Worm (Caenorhabditis elegans) whole organism, L2 larva: Measurements from ENCODE around the gene F38B7.2.

Source experiments
- C34F6.9 ChIP-seq: fragments of 150-350 bp; optimal IDR thresholded peaks from 2 replicates; lab custom pipeline; 2014; ENCODE audit warnings: missing biosample characterization, missing genetic modification characterization
- F13H6.1 ChIP-seq: sonication (generic microtip); optimal IDR thresholded peaks from 2 replicates; lab custom pipeline; 2016; ENCODE audit warnings: missing genetic modification characterization, missing compliant biosample characterization
- R02D3.7 ChIP-seq: fragments of 150-350 bp; optimal IDR thresholded peaks from 2 replicates; lab custom pipeline; 2014; ENCODE audit warnings: missing biosample characterization, missing genetic modification characterization
- Y55F3AM.14 ChIP-seq: fragments of 200-800 bp; sonication (Bioruptor generic); optimal IDR thresholded peaks from 2 replicates; lab custom pipeline; 2018; ENCODE audit warnings: mild to moderate bottlenecking, missing genetic modification characterization, missing compliant biosample characterization
- ZK546.5 ChIP-seq: sonication (generic microtip); optimal IDR thresholded peaks from 2 replicates; lab custom pipeline; 2017; ENCODE audit warnings: missing biosample characterization, missing genetic modification characterization
- alr-1 ChIP-seq: fragments of 150-350 bp; optimal IDR thresholded peaks from 2 replicates; lab custom pipeline; 2014; ENCODE audit warnings: missing biosample characterization, missing genetic modification characterization
- aly-2 ChIP-seq: fragments of 150-350 bp; optimal IDR thresholded peaks from 2 replicates; lab custom pipeline; 2014; ENCODE audit warnings: missing biosample characterization, missing genetic modification characterization
- ama-1 ChIP-seq: fragments of 150-350 bp; optimal IDR thresholded peaks from 2 replicates; lab custom pipeline; 2018; ENCODE audit warnings: inconsistent platforms
- blmp-1 ChIP-seq: sonication (generic microtip); optimal IDR thresholded peaks from 2 replicates; lab custom pipeline; 2017; ENCODE audit warnings: missing genetic modification characterization, mild to moderate bottlenecking, missing compliant biosample characterization, antibody characterized with exemption, moderate library complexity; ENCODE audit not compliant: insufficient read depth
- ceh-16 ChIP-seq: fragments of 150-350 bp; optimal IDR thresholded peaks from 2 replicates; lab custom pipeline; 2014; ENCODE audit warnings: missing biosample characterization, missing genetic modification characterization
- ceh-82 ChIP-seq: fragments of 150-350 bp; optimal IDR thresholded peaks from 2 replicates; lab custom pipeline; 2014; ENCODE audit warnings: missing biosample characterization, missing genetic modification characterization
- crh-2 ChIP-seq: sonication (generic microtip); optimal IDR thresholded peaks from 2 replicates; lab custom pipeline; 2017; ENCODE audit warnings: missing biosample characterization, missing genetic modification characterization
- dmd-4 ChIP-seq: sonication (generic microtip); optimal IDR thresholded peaks from 2 replicates; lab custom pipeline; 2017; ENCODE audit warnings: missing biosample characterization, missing genetic modification characterization
- egl-27 ChIP-seq: sonication (generic microtip); optimal IDR thresholded peaks from 3 replicates; lab custom pipeline; 2017; ENCODE audit warnings: missing biosample characterization, missing genetic modification reagents, missing genetic modification characterization
- elt-1 ChIP-seq: fragments of 150-350 bp; optimal IDR thresholded peaks from 2 replicates; lab custom pipeline; 2014; ENCODE audit warnings: missing biosample characterization, missing genetic modification characterization
- fos-1 ChIP-seq: fragments of 150-350 bp; optimal IDR thresholded peaks from 2 replicates; lab custom pipeline; 2014; ENCODE audit warnings: missing biosample characterization, missing genetic modification characterization
- gmeb-1 ChIP-seq: fragments of 150-350 bp; optimal IDR thresholded peaks from 2 replicates; lab custom pipeline; 2014; ENCODE audit warnings: missing biosample characterization, missing genetic modification characterization
- lin-11 ChIP-seq: fragments of 150-350 bp; sonication (generic microtip); optimal IDR thresholded peaks from 2 replicates; lab custom pipeline; 2014; ENCODE audit warnings: missing biosample characterization, missing genetic modification characterization, inconsistent platforms, mixed read lengths
- lin-13 ChIP-seq: fragments of 150-350 bp; optimal IDR thresholded peaks from 2 replicates; lab custom pipeline; 2014; ENCODE audit warnings: missing biosample characterization, missing genetic modification reagents, missing genetic modification characterization
- lin-39 ChIP-seq: fragments of 150-350 bp; optimal IDR thresholded peaks from 2 replicates; lab custom pipeline; 2014; ENCODE audit warnings: missing biosample characterization, missing genetic modification reagents, missing genetic modification characterization
- lsy-2 ChIP-seq, 2 experiments: fragments of 150-350 bp in 1 of 2; sonication (generic microtip) in 1 of 2; optimal IDR thresholded peaks; 2 replicates each; lab custom pipeline; 2014 to 2017; ENCODE audit warnings: missing biosample characterization in 2 of 2, missing genetic modification characterization in 2 of 2
- mab-5 ChIP-seq: fragments of 150-350 bp; optimal IDR thresholded peaks from 2 replicates; lab custom pipeline; 2014; ENCODE audit warnings: missing biosample characterization, missing genetic modification characterization
- mbf-1 ChIP-seq: sonication (generic microtip); optimal IDR thresholded peaks from 2 replicates; lab custom pipeline; 2017; ENCODE audit warnings: missing biosample characterization, missing genetic modification characterization
- mdl-1 ChIP-seq, 2 experiments: fragments of 150-350 bp in 1 of 2; sonication (generic microtip) in 1 of 2; optimal IDR thresholded peaks; 2 replicates each; lab custom pipeline; 2017; ENCODE audit warnings: missing biosample characterization in 2 of 2, missing genetic modification characterization in 2 of 2
- nhr-10 ChIP-seq: sonication (generic microtip); optimal IDR thresholded peaks from 2 replicates; lab custom pipeline; 2017; ENCODE audit warnings: missing biosample characterization, missing genetic modification characterization
- nhr-11 ChIP-seq: fragments of 150-350 bp; optimal IDR thresholded peaks from 2 replicates; lab custom pipeline; 2014; ENCODE audit warnings: missing biosample characterization, missing genetic modification characterization
- nhr-12 ChIP-seq: fragments of 150-350 bp; optimal IDR thresholded peaks from 2 replicates; lab custom pipeline; 2014; ENCODE audit warnings: missing biosample characterization, missing genetic modification characterization
- nhr-129 ChIP-seq: fragments of 150-350 bp; optimal IDR thresholded peaks from 2 replicates; lab custom pipeline; 2014; ENCODE audit warnings: missing biosample characterization, missing genetic modification characterization
- nhr-21 ChIP-seq: fragments of 150-350 bp; optimal IDR thresholded peaks from 2 replicates; lab custom pipeline; 2014; ENCODE audit warnings: missing biosample characterization, missing genetic modification characterization
- nhr-23 ChIP-seq: fragments of 150-350 bp; optimal IDR thresholded peaks from 2 replicates; lab custom pipeline; 2014; ENCODE audit warnings: missing biosample characterization, missing genetic modification reagents, missing genetic modification characterization
- nhr-237 ChIP-seq: fragments of 150-350 bp; optimal IDR thresholded peaks from 2 replicates; lab custom pipeline; 2014; ENCODE audit warnings: missing biosample characterization, missing genetic modification characterization
- nhr-25 ChIP-seq: fragments of 150-350 bp; sonication (generic microtip); optimal IDR thresholded peaks from 3 replicates; lab custom pipeline; 2014; ENCODE audit warnings: missing biosample characterization, missing genetic modification characterization
- nhr-6 ChIP-seq: fragments of 150-350 bp; optimal IDR thresholded peaks from 2 replicates; lab custom pipeline; 2014; ENCODE audit warnings: missing biosample characterization, missing genetic modification characterization
- nhr-77 ChIP-seq: fragments of 150-350 bp; optimal IDR thresholded peaks from 2 replicates; lab custom pipeline; 2014; ENCODE audit warnings: missing biosample characterization, missing genetic modification characterization
- peb-1 ChIP-seq: fragments of 150-350 bp; optimal IDR thresholded peaks from 2 replicates; lab custom pipeline; 2014; ENCODE audit warnings: missing biosample characterization, missing genetic modification characterization
- sem-4 ChIP-seq: fragments of 150-350 bp; optimal IDR thresholded peaks from 2 replicates; lab custom pipeline; 2014; ENCODE audit warnings: missing biosample characterization, missing genetic modification reagents, missing genetic modification characterization
- skn-1 ChIP-seq: sonication (generic microtip); optimal IDR thresholded peaks from 2 replicates; lab custom pipeline; 2017; ENCODE audit warnings: missing biosample characterization, missing genetic modification characterization
- sma-3 ChIP-seq: sonication (generic microtip); optimal IDR thresholded peaks from 2 replicates; lab custom pipeline; 2016; ENCODE audit warnings: missing genetic modification reagents, missing genetic modification characterization, missing compliant biosample characterization
- sma-9 ChIP-seq, 2 experiments: fragments of 150-350 bp in 1 of 2; sonication (generic microtip) in 1 of 2; optimal IDR thresholded peaks; 2 replicates each; lab custom pipeline; 2014 to 2016; ENCODE audit warnings: missing genetic modification characterization in 2 of 2, mild to moderate bottlenecking in 1 of 2, missing biosample characterization in 1 of 2, missing compliant biosample characterization in 1 of 2, missing genetic modification reagents in 1 of 2, moderate library complexity in 1 of 2
- snpc-4 ChIP-seq: fragments of 150-350 bp; optimal IDR thresholded peaks from 2 replicates; lab custom pipeline; 2014; ENCODE audit warnings: missing biosample characterization, missing genetic modification characterization
- unc-39 ChIP-seq: fragments of 150-350 bp; optimal IDR thresholded peaks from 2 replicates; lab custom pipeline; 2014; ENCODE audit warnings: missing biosample characterization, missing genetic modification characterization
- unc-55 ChIP-seq: fragments of 150-350 bp; sonication (generic microtip); optimal IDR thresholded peaks from 3 replicates; lab custom pipeline; 2014; ENCODE audit warnings: missing biosample characterization, missing genetic modification reagents, missing genetic modification characterization
- unc-62 ChIP-seq: fragments of 150-350 bp; optimal IDR thresholded peaks from 2 replicates; lab custom pipeline; 2014; ENCODE audit warnings: missing biosample characterization, missing genetic modification reagents, missing genetic modification characterization
- zag-1 ChIP-seq: fragments of 150-350 bp; optimal IDR thresholded peaks from 2 replicates; lab custom pipeline; 2014; ENCODE audit warnings: missing biosample characterization, missing genetic modification characterization
- ztf-1 ChIP-seq: fragments of 200-800 bp; sonication (Bioruptor generic); conservative IDR thresholded peaks from 2 replicates; pipeline ENCODE4 v1.3.6; 2022; ENCODE audit warnings: missing genetic modification characterization, missing compliant biosample characterization
- ztf-11 ChIP-seq: sonication (generic microtip); optimal IDR thresholded peaks from 2 replicates; lab custom pipeline; 2017; ENCODE audit warnings: missing biosample characterization, missing genetic modification characterization
- ztf-4 ChIP-seq: fragments of 150-350 bp; optimal IDR thresholded peaks from 2 replicates; lab custom pipeline; 2014; ENCODE audit warnings: missing biosample characterization, missing genetic modification characterization

The F38B7.2 gene

DNA sequence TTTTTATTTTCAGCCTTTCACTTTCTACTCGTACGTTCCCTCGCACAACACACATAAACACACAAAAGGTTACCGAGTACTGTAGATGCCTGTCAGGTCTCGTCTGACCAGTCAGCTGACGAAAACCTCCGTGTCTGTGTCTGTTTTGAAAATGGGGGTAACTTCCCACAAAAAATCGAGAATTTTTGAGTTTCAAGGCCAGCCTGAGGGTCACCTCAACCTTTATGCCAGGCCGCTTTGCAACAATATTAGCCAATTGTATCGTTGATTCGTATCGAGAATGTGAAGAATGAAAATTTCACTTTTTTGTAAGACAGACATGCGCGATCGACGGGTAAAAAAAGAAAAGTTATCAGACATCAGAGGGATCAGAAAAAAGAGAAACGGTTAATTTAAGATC is 12.7 kb upstream of the F38B7.2 start:
- TF ChIP-seq nhr-21 (tag; lab: Kevin White, UChicago) (peak; percentile 47), blmp-1 (tag; lab: Kevin White, UChicago) (peak; percentile 97), Y55F3AM.14 (peak; percentile 45), crh-2 (tag; lab: Kevin White, UChicago) (peak; percentile 53), sma-3 (GFP tag; lab: Kevin White, UChicago) (peak; percentile 82), nhr-10 (tag; lab: Kevin White, UChicago) (no peak), fos-1 (tag; lab: Kevin White, UChicago) (peak; percentile 18), sma-9 (GFP tag; optimal IDR thresholded peaks at IDR 0.05; lab: Kevin White, UChicago) (peak; percentile 65), sma-9 (tag; optimal IDR thresholded peaks at IDR 0.05; lab: Kevin White, UChicago) (no peak), zag-1 (tag; lab: Kevin White, UChicago) (no peak), C34F6.9 (peak; percentile 24), ceh-82 (tag; lab: Kevin White, UChicago) (no peak), ztf-4 (tag; lab: Kevin White, UChicago) (peak; percentile 16), nhr-129 (peak; percentile 80), lsy-2 (tag; optimal IDR thresholded peaks at IDR 0.05; lab: Kevin White, UChicago) (peak in 1 of 2 experiments; percentile 45), nhr-6 (tag; lab: Kevin White, UChicago) (peak; percentile 73), F13H6.1 (tag; lab: Kevin White, UChicago) (peak; percentile 48), nhr-25 (tag; lab: Kevin White, UChicago) (peak; percentile 96), unc-62 (GFP tag; lab: Kevin White, UChicago) (no peak), R02D3.7 (tag; lab: Kevin White, UChicago) (no peak), egl-27 (tag; lab: Kevin White, UChicago) (peak; percentile 32), snpc-4 (tag; lab: Kevin White, UChicago) (peak; percentile 16), ceh-16 (tag; lab: Kevin White, UChicago) (peak; percentile 53)

DNA sequence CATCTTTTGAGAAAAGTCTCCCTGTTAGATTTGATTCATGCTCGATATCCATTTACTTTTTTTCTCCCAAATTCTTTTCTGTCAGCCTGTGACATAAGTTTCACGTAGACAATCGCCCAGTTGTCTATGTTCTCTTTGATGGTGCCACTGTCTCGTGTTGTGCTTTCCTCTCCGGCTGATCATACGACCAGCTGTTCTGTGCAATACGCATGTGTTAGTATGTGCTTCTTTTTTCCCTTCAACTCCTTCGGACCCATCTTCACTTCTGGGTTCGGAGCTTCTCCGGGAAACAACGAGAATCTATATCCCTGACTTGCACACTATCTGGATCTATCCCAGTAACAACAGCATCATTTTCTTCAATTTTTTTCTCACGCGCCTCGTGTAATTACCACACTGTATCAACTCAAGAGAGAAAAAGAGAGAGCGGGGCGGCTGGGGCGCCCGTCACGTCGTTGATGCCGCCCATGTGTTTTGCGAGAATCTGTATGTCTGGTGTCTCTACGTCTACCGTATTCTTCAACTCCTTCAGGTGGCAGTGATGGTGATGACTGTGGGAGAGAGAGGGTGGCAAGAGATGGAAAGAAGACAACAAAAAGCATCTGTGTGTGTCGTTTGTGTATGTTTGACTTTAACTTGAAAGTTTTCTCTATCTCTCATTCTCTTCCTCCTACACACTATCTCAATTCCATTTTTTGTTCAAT is 11.8 kb upstream of the F38B7.2 start:
- TF ChIP-seq nhr-11 (tag; lab: Kevin White, UChicago) (no peak), lin-11 (tag; lab: Kevin White, UChicago) (no peak), lsy-2 (tag; optimal IDR thresholded peaks at IDR 0.05; lab: Kevin White, UChicago) (peak; percentile 13 to 80), dmd-4 (tag; lab: Kevin White, UChicago) (no peak), fos-1 (tag; lab: Kevin White, UChicago) (peak; percentile 94), C34F6.9 (peak; percentile 65), zag-1 (tag; lab: Kevin White, UChicago) (no peak), alr-1 (tag; lab: Kevin White, UChicago) (no peak), nhr-23 (no peak), nhr-12 (tag; lab: Kevin White, UChicago) (no peak), nhr-10 (tag; lab: Kevin White, UChicago) (no peak), mbf-1 (tag; lab: Kevin White, UChicago) (no peak), lin-39 (no peak), snpc-4 (tag; lab: Kevin White, UChicago) (no peak), Y55F3AM.14 (peak; percentile 73), nhr-237 (tag; lab: Kevin White, UChicago) (no peak), egl-27 (tag; lab: Kevin White, UChicago) (peak; percentile 77), ztf-4 (tag; lab: Kevin White, UChicago) (peak; percentile 38), gmeb-1 (tag; lab: Kevin White, UChicago) (peak; percentile 55), mdl-1 (tag; optimal IDR thresholded peaks at IDR 0.05; lab: Kevin White, UChicago) (peak; percentile 46 to 83), nhr-25 (tag; lab: Kevin White, UChicago) (peak; percentile 95), blmp-1 (tag; lab: Kevin White, UChicago) (peak; percentile 96), nhr-6 (tag; lab: Kevin White, UChicago) (peak; percentile 73), unc-55 (GFP tag; lab: Kevin White, UChicago) (no peak), ceh-82 (tag; lab: Kevin White, UChicago) (no peak), ZK546.5 (no peak), ceh-16 (tag; lab: Kevin White, UChicago) (no peak), elt-1 (tag; lab: Kevin White, UChicago) (no peak), sma-3 (GFP tag; lab: Kevin White, UChicago) (peak; percentile 91), mab-5 (peak; percentile 19), skn-1 (no peak), crh-2 (tag; lab: Kevin White, UChicago) (peak; percentile 80), F13H6.1 (tag; lab: Kevin White, UChicago) (peak; percentile 96), sem-4 (tag; lab: Kevin White, UChicago) (peak; percentile 82), unc-62 (GFP tag; lab: Kevin White, UChicago) (no peak), R02D3.7 (tag; lab: Kevin White, UChicago) (no peak), lin-13 (peak; percentile 76), aly-2 (no peak), ama-1 (no peak), ztf-1 (GFP tag; lab: Robert Waterston, UW) (no peak), ztf-11 (no peak), unc-39 (no peak), sma-9 (GFP tag; optimal IDR thresholded peaks at IDR 0.05; lab: Kevin White, UChicago) (peak; percentile 97), sma-9 (tag; optimal IDR thresholded peaks at IDR 0.05; lab: Kevin White, UChicago) (no peak), peb-1 (no peak), nhr-77 (no peak)
